Worm (Caenorhabditis elegans) whole organism, early embryonic: ENCODE results near the gene erp-44.2.

Source experiments
- B0310.2 ChIP-seq: sonication (generic microtip); optimal IDR thresholded peaks from 2 replicates; lab custom pipeline; 2016; ENCODE audit warnings: mild to moderate bottlenecking, missing genetic modification characterization, missing compliant biosample characterization
- F13C5.2 ChIP-seq: sonication (generic microtip); optimal IDR thresholded peaks from 2 replicates; lab custom pipeline; 2017; ENCODE audit warnings: mild to moderate bottlenecking, missing genetic modification characterization, inconsistent platforms, missing compliant biosample characterization
- aly-1 ChIP-seq: sonication (generic microtip); optimal IDR thresholded peaks from 2 replicates; lab custom pipeline; 2016; ENCODE audit warnings: missing genetic modification characterization, missing compliant biosample characterization
- ama-1 ChIP-seq: fragments of 150-350 bp; optimal IDR thresholded peaks from 2 replicates; lab custom pipeline; 2014
- ceh-13 ChIP-seq: fragments of 200-800 bp; sonication (Bioruptor generic); optimal IDR thresholded peaks from 2 replicates; lab custom pipeline; 2018; ENCODE audit warnings: mild to moderate bottlenecking, missing genetic modification characterization, missing compliant biosample characterization
- ceh-36 ChIP-seq: sonication (generic microtip); optimal IDR thresholded peaks from 2 replicates; lab custom pipeline; 2016; ENCODE audit warnings: missing genetic modification characterization, inconsistent platforms, missing compliant biosample characterization
- ets-7 ChIP-seq: sonication (generic microtip); optimal IDR thresholded peaks from 2 replicates; lab custom pipeline; 2016; ENCODE audit warnings: missing genotype, missing genetic modification characterization, missing compliant biosample characterization
- hmbx-1 ChIP-seq: sonication (generic microtip); optimal IDR thresholded peaks from 2 replicates; lab custom pipeline; 2016; ENCODE audit warnings: mild to moderate bottlenecking, missing genetic modification characterization, missing compliant biosample characterization
- hmg-4 ChIP-seq: fragments of 200-800 bp; sonication (Bioruptor generic); optimal IDR thresholded peaks from 2 replicates; lab custom pipeline; 2018; ENCODE audit warnings: mild to moderate bottlenecking, missing genetic modification characterization, missing compliant biosample characterization
- pes-1 ChIP-seq: fragments of 200-800 bp; sonication (Bioruptor generic); IDR thresholded peaks from 2 replicates; pipeline ENCODE4 v1.3.6; 2022; ENCODE audit warnings: missing genetic modification reagents, missing genetic modification characterization, missing compliant biosample characterization
- scrt-1 ChIP-seq: fragments of 200-800 bp; sonication (Bioruptor generic); IDR thresholded peaks from 2 replicates; pipeline ENCODE4 v1.3.6; 2022; ENCODE audit warnings: missing genetic modification characterization, missing compliant biosample characterization
- sea-1 ChIP-seq: fragments of 200-800 bp; sonication (Bioruptor generic); conservative IDR thresholded peaks from 2 replicates; pipeline ENCODE4 v1.3.6; 2022; ENCODE audit warnings: missing genetic modification characterization, missing compliant biosample characterization
- tbx-11 ChIP-seq: fragments of 200-800 bp; sonication (Bioruptor generic); IDR thresholded peaks from 2 replicates; pipeline ENCODE4 v1.3.6; 2022; ENCODE audit warnings: missing genetic modification characterization, missing compliant biosample characterization
- tbx-37 ChIP-seq: fragments of 200-800 bp; sonication (Bioruptor generic); conservative IDR thresholded peaks from 2 replicates; pipeline ENCODE4 v1.3.6; 2022; ENCODE audit warnings: missing genetic modification reagents, missing genetic modification characterization, missing compliant biosample characterization

Gene erp-44.2

ce11 chrIV:7790151-7790691, 44.3 kb downstream of the erp-44.2 start:
- TF ChIP-seq ama-1 (peak; percentile 67), tbx-37 (no peak)

ce11 chrIV:7789521-7789949, 44.9 kb downstream of the erp-44.2 start, which contains the start of gene imp-3:
Gene imp-3 (minus strand): TSS chrIV:7789613.
- TF ChIP-seq ama-1, result peak; percentile 67
- TF ChIP-seq sea-1, result 0 out of 2 replicates have a peak, but pooled peaks have one; percentile 21
- TF ChIP-seq aly-1 (tag; lab: Kevin White, UChicago), result no peak

- TF ChIP-seq ets-7 (tag; lab: Kevin White, UChicago) (no peak), tbx-37 (no peak), pes-1 (GFP tag; lab: Robert Waterston, UW) (no peak), tbx-11 (GFP tag; lab: Robert Waterston, UW) (no peak), B0310.2 (tag; lab: Kevin White, UChicago) (no peak), F13C5.2 (tag; lab: Kevin White, UChicago) (no peak)
Observed at ce11 chrIV:7785506-7786065, 48.9 kb downstream of the erp-44.2 start, which contains the start of gene tag-322. Gene tag-322 (minus strand): TSS chrIV:7785556.

- no peak for TF ChIP-seq tbx-37
- TF ChIP-seq hmg-4 (GFP tag; lab: Kevin White, UChicago), result no peak
- TF ChIP-seq pes-1 (GFP tag; lab: Robert Waterston, UW), result no peak
- TF ChIP-seq tbx-11 (GFP tag; lab: Robert Waterston, UW), result no peak
- no peak for TF ChIP-seq ceh-36 (tag; lab: Kevin White, UChicago)
- no peak for TF ChIP-seq sea-1
- no peak for TF ChIP-seq hmbx-1 (tag; lab: Kevin White, UChicago)
- no peak for TF ChIP-seq ets-7 (tag; lab: Kevin White, UChicago)
- no peak for TF ChIP-seq ceh-13 (GFP tag; lab: Kevin White, UChicago)
- no peak for TF ChIP-seq ama-1
- no peak for TF ChIP-seq scrt-1 (GFP tag; lab: Robert Waterston, UW)
- TF ChIP-seq B0310.2 (tag; lab: Kevin White, UChicago), result no peak
- no peak for TF ChIP-seq aly-1 (tag; lab: Kevin White, UChicago)
Observed at ce11 chrIV:7783801-7784411, 50.6 kb downstream of the erp-44.2 start, which contains the start of gene tag-321. Gene tag-321 (minus strand): TSS chrIV:7783851.
